Fruit fly (Drosophila melanogaster) whole organism, embryonic: ENCODE data around the gene Eip63E.

Experiments used
- CG10274 ChIP-seq: fragments of 200-800 bp; sonication (Bioruptor generic); optimal IDR thresholded peaks from 3 replicates; lab custom pipeline; 2017; ENCODE audit warnings: missing biosample characterization, mild to moderate bottlenecking, missing genetic modification characterization
- CG10366 ChIP-seq: fragments of 200-800 bp; sonication (Bioruptor generic); IDR thresholded peaks from 2 replicates; pipeline ENCODE4 v1.3.6; 2022; ENCODE audit warnings: missing biosample characterization, missing genetic modification characterization
- CG10462 ChIP-seq: fragments of 200-800 bp; sonication (Bioruptor generic); optimal IDR thresholded peaks from 2 replicates; lab custom pipeline; 2016; ENCODE audit warnings: missing biosample characterization, missing genetic modification characterization
- CG11398 ChIP-seq: fragments of 200-800 bp; sonication (Bioruptor generic); optimal IDR thresholded peaks from 2 replicates; lab custom pipeline; 2016; ENCODE audit warnings: missing biosample characterization, missing genetic modification characterization
- CG11456 ChIP-seq: fragments of 200-800 bp; sonication (Bioruptor generic); IDR thresholded peaks from 3 replicates; pipeline ENCODE4 v1.3.6; 2022; ENCODE audit warnings: missing biosample characterization, missing genetic modification characterization
- CG14860 ChIP-seq: fragments of 200-800 bp; sonication (Bioruptor generic); IDR thresholded peaks from 3 replicates; pipeline ENCODE4 v1.3.6; 2022; ENCODE audit warnings: missing biosample characterization, missing genetic modification characterization; ENCODE audit not compliant: partially characterized antibody
- CG17568 ChIP-seq: fragments of 200-800 bp; sonication (Bioruptor generic); optimal IDR thresholded peaks from 2 replicates; lab custom pipeline; 2018; ENCODE audit warnings: missing biosample characterization, mild to moderate bottlenecking, missing genetic modification characterization, moderate library complexity
- CG17802 ChIP-seq: fragments of 200-800 bp; sonication (Bioruptor generic); optimal IDR thresholded peaks from 2 replicates; lab custom pipeline; 2018; ENCODE audit warnings: missing biosample characterization, mild to moderate bottlenecking, missing genetic modification characterization, moderate library complexity
- CG17829 ChIP-seq: fragments of 200-800 bp; optimal IDR thresholded peaks from 2 replicates; lab custom pipeline; 2019; ENCODE audit warnings: missing biosample characterization, mild to moderate bottlenecking, missing genetic modification characterization, moderate library complexity
- CG2875 ChIP-seq: fragments of 200-800 bp; sonication (Bioruptor generic); optimal IDR thresholded peaks from 2 replicates; lab custom pipeline; 2017; ENCODE audit warnings: missing biosample characterization, mild to moderate bottlenecking, missing genetic modification characterization, missing genetic modification reagents
- CG2889 ChIP-seq: fragments of 200-800 bp; sonication (Bioruptor generic); IDR thresholded peaks from 3 replicates; pipeline ENCODE4 v1.3.6; 2022; ENCODE audit warnings: missing biosample characterization, missing genetic modification characterization
- CG3163 ChIP-seq: fragments of 200-800 bp; sonication (Bioruptor generic); optimal IDR thresholded peaks from 3 replicates; lab custom pipeline; 2016; ENCODE audit warnings: missing biosample characterization, missing genetic modification characterization
- CG32532 ChIP-seq: fragments of 200-800 bp; sonication (Bioruptor generic); IDR thresholded peaks from 2 replicates; pipeline ENCODE4 v1.3.6; 2022; ENCODE audit warnings: missing biosample characterization, missing genetic modification characterization
- CG4424 ChIP-seq: fragments of 200-800 bp; sonication (Bioruptor generic); optimal IDR thresholded peaks from 3 replicates; lab custom pipeline; 2016; ENCODE audit warnings: missing biosample characterization, missing genetic modification characterization
- CG6765 ChIP-seq: fragments of 200-800 bp; sonication (Bioruptor generic); optimal IDR thresholded peaks from 3 replicates; lab custom pipeline; 2017; ENCODE audit warnings: missing biosample characterization, mild to moderate bottlenecking, missing genetic modification characterization
- CG7745 ChIP-seq: fragments of 200-800 bp; sonication (Bioruptor generic); optimal IDR thresholded peaks from 2 replicates; lab custom pipeline; 2018; ENCODE audit warnings: missing biosample characterization, mild to moderate bottlenecking, missing genetic modification characterization, moderate library complexity
- CG8765 ChIP-seq: fragments of 200-800 bp; sonication (Bioruptor generic); IDR thresholded peaks from 2 replicates; pipeline ENCODE4 v1.3.6; 2022; ENCODE audit warnings: missing biosample characterization, missing genetic modification characterization
- CTCF ChIP-seq: fragments of 200-800 bp; sonication (Bioruptor generic); optimal IDR thresholded peaks from 2 replicates; lab custom pipeline; 2017; ENCODE audit warnings: missing biosample characterization, mild to moderate bottlenecking, missing genetic modification characterization, moderate library complexity
- CkIIα-i1 ChIP-seq: fragments of 200-800 bp; sonication (Bioruptor generic); IDR thresholded peaks from 2 replicates; pipeline ENCODE4 v1.3.6; 2022; ENCODE audit warnings: missing biosample characterization, missing genetic modification characterization
- Dbx ChIP-seq: fragments of 200-800 bp; sonication (Bioruptor generic); IDR thresholded peaks from 3 replicates; pipeline ENCODE4 v1.3.6; 2022; ENCODE audit warnings: missing biosample characterization, missing genetic modification characterization
- Doc2 ChIP-seq: fragments of 200-800 bp; sonication (Bioruptor generic); IDR thresholded peaks from 2 replicates; pipeline ENCODE4 v1.3.6; 2022; ENCODE audit warnings: missing biosample characterization, missing genetic modification characterization
- Gsc ChIP-seq: fragments of 200-800 bp; sonication (Bioruptor generic); IDR thresholded peaks from 2 replicates; pipeline ENCODE4 v1.3.6; 2022; ENCODE audit warnings: missing biosample characterization, missing genetic modification characterization
- HmgD ChIP-seq: fragments of 200-800 bp; sonication (Bioruptor generic); optimal IDR thresholded peaks from 3 replicates; lab custom pipeline; 2016; ENCODE audit warnings: missing biosample characterization, missing genetic modification characterization
- Hmx ChIP-seq: fragments of 200-800 bp; sonication (Bioruptor generic); optimal IDR thresholded peaks from 2 replicates; lab custom pipeline; 2016; ENCODE audit warnings: missing biosample characterization, missing genetic modification characterization
- Mad ChIP-seq: fragments of 200-800 bp; sonication (Bioruptor generic); optimal IDR thresholded peaks from 2 replicates; lab custom pipeline; 2016; ENCODE audit warnings: missing biosample characterization, missing genetic modification characterization
- NfI ChIP-seq: fragments of 200-800 bp; sonication (Bioruptor generic); optimal IDR thresholded peaks from 3 replicates; lab custom pipeline; 2018; ENCODE audit warnings: missing biosample characterization, mild to moderate bottlenecking, missing genetic modification characterization, moderate library complexity
- Xrp1 ChIP-seq: fragments of 200-800 bp; sonication (Bioruptor generic); IDR thresholded peaks from 2 replicates; pipeline ENCODE4 v1.3.6; 2022; ENCODE audit warnings: missing biosample characterization, missing genetic modification characterization
- YL-1 ChIP-seq: fragments of 200-800 bp; sonication (Bioruptor generic); optimal IDR thresholded peaks from 3 replicates; lab custom pipeline; 2017; ENCODE audit warnings: missing biosample characterization, mild to moderate bottlenecking, missing genetic modification characterization
- caup ChIP-seq: fragments of 200-800 bp; sonication (Bioruptor generic); optimal IDR thresholded peaks from 3 replicates; lab custom pipeline; 2017; ENCODE audit warnings: missing biosample characterization, mild to moderate bottlenecking, missing genetic modification characterization, moderate library complexity; ENCODE audit not compliant: severe bottlenecking
- exex ChIP-seq: fragments of 200-800 bp; sonication (Bioruptor generic); optimal IDR thresholded peaks from 4 replicates; lab custom pipeline; 2018; ENCODE audit warnings: missing biosample characterization, mild to moderate bottlenecking, missing genetic modification characterization, moderate library complexity
- fru ChIP-seq: fragments of >200 bp; optimal IDR thresholded peaks from 2 replicates; lab custom pipeline; 2017
- klu ChIP-seq: fragments of 200-800 bp; sonication (Bioruptor generic); IDR thresholded peaks from 2 replicates; pipeline ENCODE4 v1.3.6; 2022; ENCODE audit warnings: missing biosample characterization, missing genetic modification characterization
- mirr ChIP-seq: fragments of 200-800 bp; sonication (Bioruptor generic); optimal IDR thresholded peaks from 3 replicates; lab custom pipeline; 2018; ENCODE audit warnings: missing biosample characterization, mild to moderate bottlenecking, missing genetic modification characterization
- nau ChIP-seq: fragments of 200-800 bp; sonication (Bioruptor generic); optimal IDR thresholded peaks from 3 replicates; lab custom pipeline; 2017; ENCODE audit warnings: missing biosample characterization, mild to moderate bottlenecking, missing genetic modification characterization, missing genetic modification reagents
- otp ChIP-seq: fragments of 200-800 bp; sonication (Bioruptor generic); IDR thresholded peaks from 3 replicates; pipeline ENCODE4, ENCODE4 v1.3.6; 2022; ENCODE audit warnings: missing biosample characterization, missing genetic modification characterization
- pzg ChIP-seq: fragments of 200-800 bp; sonication (Bioruptor generic); optimal IDR thresholded peaks from 3 replicates; lab custom pipeline; 2018; ENCODE audit warnings: missing biosample characterization, mild to moderate bottlenecking, missing genetic modification characterization, moderate library complexity
- scrt ChIP-seq: fragments of 200-800 bp; sonication (Bioruptor generic); optimal IDR thresholded peaks from 2 replicates; lab custom pipeline; 2018; ENCODE audit warnings: missing biosample characterization, mild to moderate bottlenecking, missing genetic modification characterization, moderate library complexity
- slbo ChIP-seq: fragments of 200-800 bp; sonication (Bioruptor generic); IDR thresholded peaks from 2 replicates; pipeline ENCODE4 v1.3.6; 2022; ENCODE audit warnings: missing biosample characterization, missing genetic modification characterization
- sob ChIP-seq: fragments of 200-800 bp; sonication (Bioruptor generic); IDR thresholded peaks from 2 replicates; pipeline ENCODE4 v1.3.6; 2022; ENCODE audit warnings: missing biosample characterization, missing genetic modification characterization
- sug ChIP-seq: fragments of 200-800 bp; optimal IDR thresholded peaks from 2 replicates; lab custom pipeline; 2019; ENCODE audit warnings: missing biosample characterization, mild to moderate bottlenecking, missing genetic modification characterization, moderate library complexity
- tap ChIP-seq: fragments of 200-800 bp; optimal IDR thresholded peaks from 3 replicates; lab custom pipeline; 2019; ENCODE audit warnings: missing biosample characterization, mild to moderate bottlenecking, missing genetic modification characterization, moderate library complexity
- tio ChIP-seq: fragments of 200-800 bp; sonication (Bioruptor generic); optimal IDR thresholded peaks from 2 replicates; lab custom pipeline; 2017; ENCODE audit warnings: missing biosample characterization, missing genetic modification characterization, inconsistent platforms
- ttk ChIP-seq: fragments of 200-800 bp; sonication (Bioruptor generic); IDR thresholded peaks from 2 replicates; pipeline ENCODE4 v2.1.2; 2022; ENCODE audit warnings: missing biosample characterization, missing genetic modification characterization
- usp ChIP-seq: fragments of >200 bp; optimal IDR thresholded peaks from 2 replicates; lab custom pipeline; 2017; ENCODE audit warnings: missing biosample characterization, missing genetic modification characterization
- vvl ChIP-seq: fragments of 200-800 bp; sonication (Bioruptor generic); IDR thresholded peaks from 2 replicates; pipeline ENCODE4 v1.3.6; 2022; ENCODE audit warnings: missing biosample characterization, missing genetic modification characterization
- wor ChIP-seq: fragments of 200-800 bp; sonication (Bioruptor generic); IDR thresholded peaks from 2 replicates; pipeline ENCODE4 v1.3.6; 2022; ENCODE audit warnings: missing biosample characterization, missing genetic modification characterization

Gene Eip63E

DNA sequence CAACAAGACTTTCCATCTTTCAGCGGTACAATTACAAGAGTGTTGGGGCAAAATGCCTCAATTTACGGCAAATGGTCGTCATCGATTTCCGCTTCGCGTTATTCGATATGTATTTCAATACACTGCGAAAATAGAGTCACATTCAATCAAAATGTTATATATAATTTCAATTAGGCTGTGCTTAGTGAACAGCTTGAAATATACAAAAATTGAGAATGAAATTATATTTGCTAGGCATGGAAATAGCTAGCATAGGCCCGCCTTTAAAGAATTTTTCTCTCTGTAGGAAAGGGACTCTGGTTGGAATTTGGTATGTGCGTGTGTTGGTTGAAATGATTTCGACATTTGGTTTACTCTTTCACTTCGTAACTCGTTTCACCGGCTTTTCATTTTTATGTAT lies 36.0 kb upstream of the Eip63E start (continued):
- TF ChIP-seq caup (GFP tag; lab: Kevin White, UChicago) (no peak), CG3163 (GFP tag; lab: Kevin White, UChicago) (no peak), CG11398 (no peak), CG10366 (GFP tag; lab: Robert Waterston, UW) (peak; percentile 10; the same call in 1 of the 2 replicates), CTCF (GFP tag; lab: Kevin White, UChicago) (no peak), CG17568 (GFP tag; lab: Kevin White, UChicago) (no peak), Hmx (GFP tag; lab: Kevin White, UChicago) (no peak), fru (no peak), klu (GFP tag; lab: Robert Waterston, UW) (0 out of 2 replicates have a peak, but pooled peaks have one; percentile 35), CG6765 (GFP tag; lab: Kevin White, UChicago) (no peak), CG2875 (GFP tag; lab: Kevin White, UChicago) (no peak), wor (GFP tag; lab: Robert Waterston, UW) (no peak), CkIIα-i1 (GFP tag; lab: Robert Waterston, UW) (no peak), CG11456 (GFP tag; lab: Robert Waterston, UW) (0 out of 3 replicates have a peak, but pooled peaks have one; percentile 55), tap (tag; lab: Kevin White, UChicago) (no peak), sob (GFP tag; lab: Robert Waterston, UW) (peak; percentile 48; the same call in 1 of the 2 replicates), Mad (no peak), Doc2 (GFP tag; lab: Robert Waterston, UW) (no peak), CG7745 (tag; lab: Kevin White, UChicago) (no peak), Dbx (no peak; the same call in 2 of the 3 replicates), CG10462 (GFP tag; lab: Kevin White, UChicago) (no peak), Gsc (GFP tag; lab: Robert Waterston, UW) (no peak), exex (tag; lab: Kevin White, UChicago) (no peak), CG17829 (no peak), CG8765 (GFP tag; lab: Robert Waterston, UW) (no peak), Xrp1 (peak; percentile 31; the same call in 1 of the 2 replicates), CG32532 (peak; percentile 39; the same call in 1 of the 2 replicates), CG17802 (no peak), CG4424 (GFP tag; lab: Kevin White, UChicago) (no peak), HmgD (GFP tag; lab: Kevin White, UChicago) (no peak), vvl (GFP tag; lab: Robert Waterston, UW) (no peak), otp (GFP tag; lab: Robert Waterston, UW) (no peak), CG14860 (GFP tag; lab: Robert Waterston, UW) (no peak), NfI (GFP tag; lab: Kevin White, UChicago) (peak; percentile 14), nau (GFP tag; lab: Kevin White, UChicago) (no peak), tio (no peak), pzg (GFP tag; lab: Kevin White, UChicago) (no peak), CG10274 (GFP tag; lab: Kevin White, UChicago) (no peak), usp (no peak), sug (tag; lab: Kevin White, UChicago) (no peak), CG2889 (GFP tag; lab: Robert Waterston, UW) (no peak), slbo (peak; percentile 53), mirr (GFP tag; lab: Kevin White, UChicago) (no peak)

DNA sequence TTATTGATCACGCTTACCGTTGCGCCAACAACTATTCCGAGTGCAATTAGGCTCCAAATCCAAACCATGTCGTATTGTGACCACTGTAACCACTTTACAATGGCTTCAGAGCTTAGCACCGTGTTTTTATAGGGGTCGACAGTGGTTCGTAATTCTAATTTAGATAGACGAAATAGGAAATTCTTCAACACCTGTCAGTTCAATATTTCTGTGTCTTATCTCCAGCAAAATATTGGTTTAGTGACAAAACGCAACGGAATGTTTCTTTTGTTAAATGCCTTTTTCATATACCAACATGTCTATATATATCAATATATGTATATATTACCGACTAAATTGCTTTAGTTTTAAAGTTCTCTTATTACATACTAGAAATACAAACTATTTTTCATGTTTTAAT lies 31.0 kb upstream of the Eip63E start, which contains the start of gene CG43074:
Gene CG43074 (minus strand): TSS at position 101 of the 400 bp plus-strand sequence.
- TF ChIP-seq scrt (GFP tag; lab: Kevin White, UChicago) (no peak), sob (GFP tag; lab: Robert Waterston, UW) (no peak), ttk (GFP tag; lab: Robert Waterston, UW) (no peak), YL-1 (no peak)
